Worm (Caenorhabditis elegans): ENCODE measurements around the gene vha-4.

ce11 chrII:7855619-7856018 is 23.5 kb downstream of the vha-4 start, which contains the start of gene mdmh-35:
- TF ChIP-seq unc-120 (tag; optimal IDR thresholded peaks at IDR 0.05; ENCODE audit: poor library complexity, severe bottlenecking) (no peak), pha-4 (tag; optimal IDR thresholded peaks at IDR 0.05) (no peak), nhr-28 (tag; optimal IDR thresholded peaks at IDR 0.05) (no peak), ceh-43 (GFP tag; optimal IDR thresholded peaks at IDR 0.05) (no peak), nhr-12 (tag; optimal IDR thresholded peaks at IDR 0.05) (no peak)

Measured in whole organism, mixed stage, embryonic.